Worm (Caenorhabditis elegans): ENCODE measurements around the gene col-151.

Gene col-151

DNA sequence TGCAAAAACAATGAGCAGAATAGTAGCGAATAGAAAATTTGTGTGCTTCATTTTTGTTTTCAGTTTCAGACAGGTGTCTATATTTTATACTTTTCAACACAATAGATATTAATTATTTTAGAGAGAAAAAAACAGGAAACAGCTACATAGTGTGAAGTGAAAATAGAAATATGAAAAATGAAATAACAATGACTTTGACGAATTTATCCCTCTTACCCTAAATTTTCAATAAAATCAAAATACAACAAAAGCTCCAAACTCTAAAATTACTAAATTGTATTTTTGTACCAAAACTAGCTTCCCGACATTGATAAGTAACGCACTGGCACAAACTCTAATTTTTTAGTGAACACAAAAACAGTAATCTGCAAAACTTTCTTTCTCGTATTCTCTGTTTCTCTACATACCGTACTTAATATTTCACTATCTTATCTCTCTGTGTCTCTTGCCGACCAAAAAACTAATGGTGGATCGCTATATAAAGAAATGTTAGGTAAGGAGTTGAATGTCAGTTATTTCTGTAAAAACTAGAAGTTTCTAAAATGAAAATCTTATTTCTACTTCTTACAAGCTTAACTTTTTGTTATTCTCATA is at the start of gene col-151, which contains the start of gene ugt-1:
TSS of gene col-151 (minus strand) at position 51 of the 594 bp plus-strand sequence.
TSS of gene ugt-1 (plus strand) at position 491 of the 594 bp plus-strand sequence.
- TF ChIP-seq dao-5 (tag; optimal IDR thresholded peaks at IDR 0.05) (no peak), him-1 (tag; optimal IDR thresholded peaks at IDR 0.05) (no peak), W03F9.2 (tag; optimal IDR thresholded peaks at IDR 0.05) (no peak)

DNA sequence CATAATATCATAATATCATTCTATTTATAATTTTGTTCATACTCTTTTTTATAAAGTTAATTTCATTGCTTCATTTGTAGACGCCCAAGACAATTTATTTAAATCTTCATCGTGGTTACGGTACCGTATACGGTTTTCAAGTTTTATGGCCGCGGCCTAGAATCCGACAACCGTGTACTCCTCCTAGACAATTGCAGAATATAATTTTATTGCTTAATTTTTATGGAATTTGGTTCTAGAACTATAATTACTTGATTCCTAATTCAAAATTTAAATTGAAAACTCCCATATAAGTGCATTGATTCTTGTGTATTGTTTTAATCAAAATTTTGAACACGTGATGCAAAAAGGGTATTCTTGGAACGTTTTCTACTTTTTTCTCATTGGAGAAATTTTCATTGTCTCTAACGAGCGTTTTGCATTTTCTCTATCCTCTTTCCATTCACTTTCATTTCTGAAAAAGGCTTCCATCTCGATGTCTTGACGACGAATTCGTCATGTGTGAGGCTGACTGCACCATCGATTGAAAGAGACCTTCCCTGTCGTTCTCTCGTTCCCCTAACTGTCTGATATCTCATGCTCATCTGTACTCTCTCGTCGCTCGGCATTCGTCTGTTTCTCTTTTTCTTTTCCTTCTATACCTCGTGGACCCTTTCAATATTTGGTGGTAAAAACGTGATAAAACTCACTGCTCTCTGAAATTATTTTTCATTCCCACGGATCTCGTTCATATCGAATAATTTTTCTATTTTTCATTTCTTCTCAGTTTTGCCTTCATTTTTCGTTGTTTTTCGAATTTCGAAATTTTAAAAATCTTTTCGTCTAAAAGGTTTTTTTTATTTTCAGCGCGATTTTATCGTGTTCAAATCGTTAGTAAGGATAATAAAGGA is 46.4 kb upstream of the col-151 start, which contains the start of gene pap-1:
TSS of gene pap-1 (plus strand) at position 840 of the 890 bp plus-strand sequence.
- TF ChIP-seq dao-5 (tag; optimal IDR thresholded peaks at IDR 0.05) (no peak), him-1 (tag; optimal IDR thresholded peaks at IDR 0.05) (no peak)

DNA sequence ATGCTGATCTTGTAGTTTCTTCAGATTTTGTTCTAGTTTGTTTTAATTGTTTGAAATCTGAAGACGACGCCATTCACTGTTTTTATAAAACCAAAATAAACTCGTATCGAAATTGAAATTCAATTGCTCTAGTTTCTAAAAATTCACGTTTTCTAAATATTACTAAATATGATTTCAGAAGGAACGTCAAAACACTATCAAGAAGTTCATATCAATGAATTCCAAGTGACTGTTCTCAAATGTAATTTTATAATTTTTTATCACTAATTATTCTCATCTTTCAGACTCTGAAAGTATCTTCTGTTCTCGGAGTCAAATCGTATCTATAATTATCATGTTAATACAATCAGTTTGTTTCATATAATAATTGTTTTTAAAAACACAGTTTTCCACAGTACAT is 45.7 kb upstream of the col-151 start, which contains the start of gene snf-10:
TSS of gene snf-10 (minus strand) at position 101 of the 400 bp plus-strand sequence.
- TF ChIP-seq dao-5 (tag; optimal IDR thresholded peaks at IDR 0.05), result no peak
- TF ChIP-seq him-1 (tag; optimal IDR thresholded peaks at IDR 0.05), result no peak
- TF ChIP-seq W03F9.2 (tag; optimal IDR thresholded peaks at IDR 0.05), result no peak

DNA sequence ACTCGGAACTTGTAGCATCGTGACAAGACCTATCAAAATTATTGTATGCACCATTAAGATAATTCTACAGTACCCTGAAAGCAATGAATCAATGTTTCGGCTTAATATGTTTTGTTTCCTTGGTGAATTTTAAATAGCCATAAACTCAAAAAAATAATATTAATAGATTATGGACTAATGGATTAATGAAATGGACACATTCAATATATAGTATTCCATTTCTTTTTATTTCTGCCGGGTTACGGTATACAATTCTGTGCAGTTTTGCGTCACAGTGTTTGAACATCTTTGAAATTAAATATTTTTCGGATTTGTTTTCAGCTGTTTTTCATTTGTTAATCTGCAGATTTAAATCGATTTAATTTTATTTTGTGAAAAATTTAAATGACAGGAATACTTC is 41.6 kb upstream of the col-151 start, which contains the start of gene set-22:
TSS of gene set-22 (plus strand) at position 301 of the 400 bp plus-strand sequence.
- no peak for TF ChIP-seq dao-5 (tag; optimal IDR thresholded peaks at IDR 0.05)
- no peak for TF ChIP-seq him-1 (tag; optimal IDR thresholded peaks at IDR 0.05)
- no peak for TF ChIP-seq W03F9.2 (tag; optimal IDR thresholded peaks at IDR 0.05)

DNA sequence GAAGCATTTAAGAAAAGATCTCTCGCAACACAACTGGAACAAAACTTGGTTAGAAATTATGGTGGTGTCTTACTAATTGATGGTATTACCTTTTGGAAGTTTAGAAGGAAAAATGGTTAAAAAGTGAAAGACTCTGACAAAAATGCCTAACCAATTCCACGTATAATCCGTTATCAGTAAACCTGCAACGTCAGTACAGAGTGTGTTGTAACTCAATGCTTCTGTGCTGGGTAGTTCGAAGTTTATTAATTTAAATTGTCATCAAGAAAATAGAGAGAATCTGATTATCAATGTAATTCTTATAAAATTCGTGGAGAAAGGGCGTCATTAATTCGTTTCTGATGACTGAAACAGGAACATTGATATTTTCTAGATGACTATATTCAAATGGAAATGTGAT is 40.2 kb upstream of the col-151 start:
- TF ChIP-seq dao-5 (tag; optimal IDR thresholded peaks at IDR 0.05), result no peak
- no peak for TF ChIP-seq W03F9.2 (tag; optimal IDR thresholded peaks at IDR 0.05)
- no peak for TF ChIP-seq him-1 (tag; optimal IDR thresholded peaks at IDR 0.05)

DNA sequence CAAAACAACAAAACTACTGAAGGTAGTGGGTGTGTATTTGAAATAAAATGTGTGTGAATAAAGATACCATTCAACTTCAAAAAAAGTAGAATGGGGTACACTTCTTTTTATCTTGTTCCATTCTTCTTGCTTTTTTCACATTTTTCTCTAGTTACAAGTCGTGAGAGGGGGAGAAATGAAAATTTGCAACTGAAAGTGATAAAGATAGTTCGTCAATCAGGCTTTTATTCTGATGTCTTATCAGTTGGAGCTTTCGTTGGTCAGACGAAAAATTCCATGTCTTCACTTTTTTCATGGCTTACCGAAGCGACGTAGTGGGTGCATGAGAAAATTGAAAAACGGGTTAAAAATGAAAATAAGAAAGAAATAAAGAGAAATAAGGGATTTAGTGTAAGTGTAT is 38.7 kb upstream of the col-151 start, which contains the start of gene Y32F6A.4:
TSS of gene Y32F6A.4 (minus strand) at position 347 of the 400 bp plus-strand sequence.
- no peak for TF ChIP-seq W03F9.2 (tag; optimal IDR thresholded peaks at IDR 0.05)
- no peak for TF ChIP-seq dao-5 (tag; optimal IDR thresholded peaks at IDR 0.05)
- TF ChIP-seq him-1 (tag; optimal IDR thresholded peaks at IDR 0.05), result no peak

DNA sequence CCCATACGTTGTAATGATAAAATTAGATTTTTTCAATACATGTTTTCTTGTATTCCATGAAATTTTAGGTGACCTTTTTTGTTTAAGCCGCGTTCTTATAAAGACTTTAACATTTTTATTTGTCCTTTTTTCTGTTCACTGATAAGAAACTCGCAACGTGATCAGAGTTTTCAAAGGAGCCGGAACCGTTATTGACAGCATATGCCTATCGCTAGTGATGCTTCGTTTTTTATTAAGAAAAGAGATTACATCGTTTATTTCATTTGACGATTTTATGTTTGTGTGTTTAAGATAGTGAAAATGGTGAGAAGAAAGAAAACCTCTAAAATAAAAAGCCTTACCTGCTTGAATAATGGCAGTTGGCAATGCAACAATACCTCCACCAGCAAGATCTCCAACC is 37.6 kb upstream of the col-151 start:
- TF ChIP-seq dao-5 (tag; optimal IDR thresholded peaks at IDR 0.05) (no peak), W03F9.2 (tag; optimal IDR thresholded peaks at IDR 0.05) (no peak), him-1 (tag; optimal IDR thresholded peaks at IDR 0.05) (no peak)

DNA sequence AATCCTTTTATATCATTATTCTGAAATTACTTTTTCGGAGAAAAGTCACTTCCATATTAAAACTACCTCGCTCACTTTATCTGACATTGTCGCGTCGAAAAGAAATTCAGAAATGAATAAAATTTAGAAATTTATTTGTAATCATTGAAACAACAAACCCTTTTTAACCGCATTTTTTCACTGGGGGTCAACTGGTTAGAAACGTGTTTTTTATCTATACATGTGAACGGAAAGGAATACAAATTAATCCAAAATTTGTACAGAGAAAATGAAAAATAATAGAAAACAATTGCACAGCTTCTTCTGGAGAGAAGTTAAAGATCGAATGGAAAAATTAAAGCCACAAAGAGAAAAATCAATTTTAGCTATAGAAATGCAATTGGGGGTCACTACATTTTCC is 33.6 kb upstream of the col-151 start, which contains the start of gene tag-314:
TSS of gene tag-314 (minus strand) at position 101 of the 400 bp plus-strand sequence.
- no peak for TF ChIP-seq him-1 (tag; optimal IDR thresholded peaks at IDR 0.05)
- no peak for TF ChIP-seq W03F9.2 (tag; optimal IDR thresholded peaks at IDR 0.05)
- no peak for TF ChIP-seq dao-5 (tag; optimal IDR thresholded peaks at IDR 0.05)

DNA sequence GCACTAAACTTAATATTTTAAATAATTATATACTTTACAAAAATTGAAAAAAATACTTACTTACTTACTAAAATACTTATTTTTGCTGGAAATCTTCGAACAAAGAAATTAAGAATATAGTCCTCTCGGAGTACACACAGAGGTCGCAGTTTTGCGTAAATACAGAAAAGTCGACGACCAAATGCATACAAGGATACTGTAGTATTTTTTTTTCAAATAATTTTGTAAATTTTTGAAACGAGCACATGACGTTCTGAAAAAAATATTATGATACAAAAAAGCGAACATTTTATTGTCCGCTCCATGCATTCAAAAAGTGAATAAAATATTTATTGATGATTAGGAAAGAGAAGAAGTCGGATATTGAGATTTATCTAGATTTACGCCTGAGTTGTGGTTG is 31.2 kb upstream of the col-151 start, which contains the start of gene apc-10:
TSS of gene apc-10 (minus strand) at position 101 of the 400 bp plus-strand sequence.
- TF ChIP-seq W03F9.2 (tag; optimal IDR thresholded peaks at IDR 0.05), result peak; percentile 23
- no peak for TF ChIP-seq dao-5 (tag; optimal IDR thresholded peaks at IDR 0.05)

DNA sequence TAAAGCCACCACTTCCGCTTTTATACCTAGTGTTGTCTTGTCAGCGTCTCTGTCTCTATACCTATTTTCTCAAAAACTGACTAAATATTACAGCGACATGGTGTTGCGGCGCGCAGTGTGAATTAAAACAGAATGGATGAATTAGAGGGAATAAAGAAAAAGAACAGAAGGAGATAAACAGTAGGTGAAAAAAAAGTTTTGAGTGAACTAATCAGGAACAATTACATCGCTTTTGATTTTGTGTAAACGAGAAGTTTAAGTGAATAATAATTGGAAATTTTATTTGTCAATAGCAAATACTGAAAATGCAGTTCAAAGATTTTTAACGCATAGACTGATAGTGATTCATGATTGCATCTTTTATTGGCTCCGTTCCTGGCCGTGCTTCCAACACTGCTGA is 30.1 kb upstream of the col-151 start, which contains the start of gene col-12:
TSS of gene col-12 (minus strand) at position 101 of the 400 bp plus-strand sequence.
- TF ChIP-seq him-1 (tag; optimal IDR thresholded peaks at IDR 0.05) (no peak), dao-5 (tag; optimal IDR thresholded peaks at IDR 0.05) (no peak), W03F9.2 (tag; optimal IDR thresholded peaks at IDR 0.05) (no peak)

DNA sequence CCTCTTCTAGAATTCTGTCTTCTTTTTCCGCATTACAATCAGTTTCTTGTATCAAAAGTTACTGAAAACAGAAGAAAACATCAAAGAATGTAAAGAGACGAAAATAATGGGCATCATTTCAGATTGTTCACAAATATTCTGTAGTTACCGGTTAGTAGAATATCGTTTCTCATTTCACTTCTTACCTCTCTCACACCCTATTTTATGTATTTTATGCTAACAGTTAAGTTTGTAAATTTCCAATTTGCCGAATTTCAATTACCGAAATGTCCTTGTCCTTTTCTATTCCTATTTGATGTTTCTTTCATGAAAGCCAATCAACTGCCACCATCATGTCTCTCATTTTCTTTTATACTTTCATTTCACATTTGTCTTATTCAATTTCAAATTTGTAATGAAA is 28.5 kb upstream of the col-151 start:
- TF ChIP-seq him-1 (tag; optimal IDR thresholded peaks at IDR 0.05) (no peak), dao-5 (tag; optimal IDR thresholded peaks at IDR 0.05) (no peak), W03F9.2 (tag; optimal IDR thresholded peaks at IDR 0.05) (no peak)

DNA sequence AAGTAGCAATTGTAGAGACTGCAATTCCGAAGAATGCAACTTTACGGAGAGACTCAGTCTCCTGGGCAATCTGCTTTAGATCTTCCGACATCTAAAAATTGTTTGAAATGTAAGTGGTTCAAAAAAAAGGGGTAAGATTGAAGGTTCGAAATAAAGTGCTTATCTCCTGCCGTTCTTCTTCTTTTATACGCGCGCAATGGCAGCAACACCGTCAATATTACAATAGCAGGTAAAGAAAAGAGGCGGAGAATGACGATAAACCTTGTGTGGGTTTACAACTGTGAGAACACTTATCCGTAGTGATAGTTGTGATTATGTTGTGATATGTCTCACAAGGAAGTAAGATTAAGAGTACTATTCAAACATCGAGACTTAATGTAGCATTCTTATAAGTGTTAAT is 26.8 kb upstream of the col-151 start, which contains the start of gene col-13:
TSS of gene col-13 (minus strand) at position 101 of the 400 bp plus-strand sequence.
- no peak for TF ChIP-seq him-1 (tag; optimal IDR thresholded peaks at IDR 0.05)
- TF ChIP-seq W03F9.2 (tag; optimal IDR thresholded peaks at IDR 0.05), result no peak
- TF ChIP-seq dao-5 (tag; optimal IDR thresholded peaks at IDR 0.05), result no peak

DNA sequence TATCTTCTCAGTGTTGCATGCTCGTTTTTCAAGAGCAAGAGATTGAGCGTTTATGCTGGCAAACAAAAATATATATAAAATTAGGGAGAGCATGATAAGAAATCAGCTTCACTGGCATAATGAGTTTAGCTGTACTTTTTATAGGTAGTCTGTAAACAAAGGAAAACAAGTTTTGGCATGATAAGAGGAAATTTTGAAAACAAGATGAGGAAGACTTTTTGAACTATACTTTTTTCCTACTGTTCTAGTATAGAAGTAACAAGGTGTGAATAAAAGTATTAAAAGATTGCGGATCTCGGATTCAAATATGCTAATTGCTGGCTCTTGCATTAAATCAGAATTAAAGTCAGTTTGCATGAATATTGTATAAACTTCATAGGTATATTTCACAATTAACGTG is 23.9 kb upstream of the col-151 start, which contains the start of gene F15H10.5:
TSS of gene F15H10.5 (minus strand) at position 101 of the 400 bp plus-strand sequence.
- TF ChIP-seq him-1 (tag; optimal IDR thresholded peaks at IDR 0.05) (no peak), dao-5 (tag; optimal IDR thresholded peaks at IDR 0.05) (no peak)

DNA sequence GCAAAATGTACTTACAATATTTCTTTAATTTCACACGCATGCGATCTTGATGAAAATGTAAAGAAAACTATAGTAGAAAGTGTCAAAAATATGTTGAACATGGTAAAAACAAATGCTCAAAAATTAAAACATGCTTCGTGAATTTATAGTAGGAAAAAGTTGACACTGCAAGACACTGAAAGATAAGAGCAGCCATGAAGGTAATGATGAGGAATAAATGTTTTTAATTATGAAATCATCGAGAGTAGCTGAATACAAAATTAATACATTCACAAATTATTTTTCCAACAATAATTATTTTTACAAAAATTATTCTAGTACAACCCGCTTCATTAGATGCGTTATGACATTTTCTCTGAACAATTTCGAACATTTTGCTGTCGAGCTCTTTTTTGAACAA is 21.9 kb upstream of the col-151 start, which contains the start of gene F15H10.10:
TSS of gene F15H10.10 (minus strand) at position 101 of the 400 bp plus-strand sequence.
- no peak for TF ChIP-seq dao-5 (tag; optimal IDR thresholded peaks at IDR 0.05)
- TF ChIP-seq him-1 (tag; optimal IDR thresholded peaks at IDR 0.05), result no peak
- no peak for TF ChIP-seq W03F9.2 (tag; optimal IDR thresholded peaks at IDR 0.05)
